Worm (Caenorhabditis elegans) whole organism, midembryonic: ENCODE data around the gene efl-3.

Experiments used
- T22C8.4 ChIP-seq: fragments of 200-800 bp; sonication (Bioruptor generic); IDR thresholded peaks from 2 replicates; pipeline ENCODE4 v1.3.6; 2022; ENCODE audit warnings: missing genetic modification characterization, missing compliant biosample characterization
- flt-1 ChIP-seq: fragments of 200-800 bp; sonication (Bioruptor generic); IDR thresholded peaks from 2 replicates; pipeline ENCODE4 v1.3.6; 2022; ENCODE audit warnings: missing genetic modification characterization, missing compliant biosample characterization

ce11 chrII:8392215-8392614, 20.3 kb upstream of the efl-3 start:
- TF ChIP-seq T22C8.4 (GFP tag; lab: Robert Waterston, UW): no peak
- no peak for TF ChIP-seq flt-1 (GFP tag; lab: Robert Waterston, UW)
